Comparison of ENCODE assay signal across 1 worm cellular context in the genomic region with DNA sequence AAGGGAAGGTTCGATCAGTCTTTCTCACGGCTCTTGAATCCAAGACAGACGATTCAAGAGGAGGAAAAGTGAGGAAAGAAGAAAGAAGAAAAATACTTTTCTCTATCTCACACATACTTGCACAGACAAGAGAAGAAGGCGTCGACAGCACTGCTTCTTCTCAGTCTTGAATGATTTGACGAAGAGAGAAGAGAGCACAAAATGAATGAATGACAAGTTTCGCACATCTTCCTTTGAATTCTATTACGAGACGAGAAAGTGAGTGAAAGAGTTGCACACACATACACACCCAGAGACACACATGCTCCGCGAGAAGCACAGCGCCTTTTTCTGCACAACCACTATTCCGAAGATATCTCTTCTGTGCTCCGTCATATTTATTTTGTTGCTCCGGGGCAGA.
TF ChIP-seq lines count a peak whose summit lies in the region.

No protein-coding gene starts in this region.

TF ChIP-seq in whole organism, L1 larva, 84 proteins besides CTCF, POLR2A, EP300 and RAD21 (continued from another document):
- no peak for TF ChIP-seq snpc-4 (tag; optimal IDR thresholded peaks at IDR 0.05; lab: Kevin White, UChicago)
- TF ChIP-seq xbp-1 (tag; optimal IDR thresholded peaks at IDR 0.05; lab: Kevin White, UChicago), result no peak
- no peak for TF ChIP-seq ets-5 (GFP tag; IDR thresholded peaks at IDR 0.05; lab: Robert Waterston, UW)
- TF ChIP-seq nhr-12 (tag; optimal IDR thresholded peaks at IDR 0.05; lab: Kevin White, UChicago), result no peak
- no peak for TF ChIP-seq isw-1 (GFP tag; IDR thresholded peaks at IDR 0.05; lab: Robert Waterston, UW)
- peak; percentile 39 for TF ChIP-seq fkh-10 (GFP tag; optimal IDR thresholded peaks at IDR 0.05; lab: Kevin White, UChicago)
- no peak for TF ChIP-seq lin-15B (tag; optimal IDR thresholded peaks at IDR 0.05; lab: Kevin White, UChicago)
- TF ChIP-seq egl-27 (tag; optimal IDR thresholded peaks at IDR 0.05; lab: Kevin White, UChicago), result no peak
- peak; percentile 19 for TF ChIP-seq ces-1 (GFP tag; optimal IDR thresholded peaks at IDR 0.05; lab: Kevin White, UChicago)
- no peak for TF ChIP-seq nhr-77 (tag; optimal IDR thresholded peaks at IDR 0.05; lab: Kevin White, UChicago)
- TF ChIP-seq hpl-2 (GFP tag; optimal IDR thresholded peaks at IDR 0.05; lab: Kevin White, UChicago), result no peak
